Worm (Caenorhabditis elegans) whole organism, mixed stage, embryonic: ENCODE results near the gene gas-1.

ENCODE experiments used
- M03D4.4 ChIP-seq: sonication (generic microtip); optimal IDR thresholded peaks from 2 replicates; lab custom pipeline; 2017; ENCODE audit warnings: mild to moderate bottlenecking, missing genetic modification characterization, missing compliant biosample characterization
- blmp-1 ChIP-seq: fragments of 150-350 bp; optimal IDR thresholded peaks from 2 replicates; lab custom pipeline; 2014; ENCODE audit warnings: missing biosample characterization, missing genetic modification characterization
- ceh-43 ChIP-seq: fragments of 200-800 bp; sonication (Bioruptor generic); optimal IDR thresholded peaks from 2 replicates; lab custom pipeline; 2018; ENCODE audit warnings: mild to moderate bottlenecking, missing genetic modification characterization, moderate library complexity, missing compliant biosample characterization
- ces-1 ChIP-seq: fragments of 150-350 bp; optimal IDR thresholded peaks from 2 replicates; lab custom pipeline; 2014; ENCODE audit warnings: missing biosample characterization, missing genetic modification reagents, missing genetic modification characterization
- cnd-1 ChIP-seq: fragments of 200-800 bp; sonication (Bioruptor generic); optimal IDR thresholded peaks from 2 replicates; lab custom pipeline; 2018; ENCODE audit warnings: mild to moderate bottlenecking, missing genetic modification characterization, missing compliant biosample characterization
- drap-1 ChIP-seq: fragments of 200-800 bp; sonication (Bioruptor generic); optimal IDR thresholded peaks from 3 replicates; lab custom pipeline; 2018; ENCODE audit warnings: mild to moderate bottlenecking, missing genetic modification characterization, missing compliant biosample characterization
- elt-3 ChIP-seq: fragments of 150-350 bp; optimal IDR thresholded peaks from 2 replicates; lab custom pipeline; 2014; ENCODE audit warnings: missing biosample characterization, missing genetic modification characterization
- flh-1 ChIP-seq: fragments of 200-800 bp; sonication (Bioruptor generic); optimal IDR thresholded peaks from 2 replicates; lab custom pipeline; 2018; ENCODE audit warnings: mild to moderate bottlenecking, missing genetic modification characterization, moderate library complexity, missing compliant biosample characterization
- ham-2 ChIP-seq: fragments of 200-800 bp; sonication (Bioruptor generic); optimal IDR thresholded peaks from 2 replicates; lab custom pipeline; 2018; ENCODE audit warnings: mild to moderate bottlenecking, missing genetic modification characterization, missing compliant biosample characterization
- hlh-1 ChIP-seq: fragments of 150-350 bp; optimal IDR thresholded peaks from 2 replicates; lab custom pipeline; 2014; ENCODE audit warnings: missing biosample characterization, missing genetic modification reagents, missing genetic modification characterization
- lin-13 ChIP-seq: fragments of 150-350 bp; optimal IDR thresholded peaks from 2 replicates; lab custom pipeline; 2014; ENCODE audit warnings: missing biosample characterization, missing genetic modification characterization
- lin-32 ChIP-seq: fragments of 200-800 bp; sonication (Bioruptor generic); optimal IDR thresholded peaks from 2 replicates; lab custom pipeline; 2018; ENCODE audit warnings: mild to moderate bottlenecking, missing genetic modification characterization, missing compliant biosample characterization
- mab-5 ChIP-seq: fragments of 150-350 bp; optimal IDR thresholded peaks from 2 replicates; lab custom pipeline; 2014; ENCODE audit warnings: missing biosample characterization, missing genetic modification characterization
- mls-2 ChIP-seq: sonication (generic microtip); optimal IDR thresholded peaks from 2 replicates; lab custom pipeline; 2016; ENCODE audit warnings: mild to moderate bottlenecking, missing genetic modification characterization, moderate library complexity, missing compliant biosample characterization
- nhr-2 ChIP-seq: fragments of 150-350 bp; optimal IDR thresholded peaks from 2 replicates; lab custom pipeline; 2014; ENCODE audit warnings: missing biosample characterization, missing genetic modification characterization
- nhr-237 ChIP-seq: fragments of 150-350 bp; optimal IDR thresholded peaks from 2 replicates; lab custom pipeline; 2014; ENCODE audit warnings: missing biosample characterization, missing genetic modification characterization
- nhr-28 ChIP-seq: fragments of 150-350 bp; optimal IDR thresholded peaks from 2 replicates; lab custom pipeline; 2014; ENCODE audit warnings: missing biosample characterization, missing genetic modification characterization
- nhr-76 ChIP-seq: sonication (generic microtip); optimal IDR thresholded peaks from 2 replicates; lab custom pipeline; 2017; ENCODE audit warnings: missing biosample characterization, missing genetic modification characterization
- sem-2 ChIP-seq: fragments of 200-800 bp; sonication (Bioruptor generic); optimal IDR thresholded peaks from 2 replicates; lab custom pipeline; 2018; ENCODE audit warnings: mild to moderate bottlenecking, missing genetic modification characterization, missing compliant biosample characterization
- unc-120 ChIP-seq: sonication (generic microtip); optimal IDR thresholded peaks from 2 replicates; lab custom pipeline; 2017; ENCODE audit warnings: missing genetic modification characterization, missing compliant biosample characterization; ENCODE audit not compliant: poor library complexity, severe bottlenecking
- unc-39 ChIP-seq: fragments of 150-350 bp; optimal IDR thresholded peaks from 2 replicates; lab custom pipeline; 2014; ENCODE audit warnings: missing biosample characterization, missing genetic modification characterization
- zip-8 ChIP-seq: fragments of 150-350 bp; optimal IDR thresholded peaks from 2 replicates; lab custom pipeline; 2014; ENCODE audit warnings: missing biosample characterization, missing genetic modification characterization
- ztf-11 ChIP-seq: fragments of 150-350 bp; optimal IDR thresholded peaks from 2 replicates; lab custom pipeline; 2014; ENCODE audit warnings: missing biosample characterization, missing genetic modification characterization

The gas-1 gene

ce11 chrX:15547896-15548295, 42.3 kb downstream of the gas-1 start:
- TF ChIP-seq nhr-76 (tag; lab: Kevin White, UChicago) (no peak), cnd-1 (tag; lab: Kevin White, UChicago) (no peak), ces-1 (GFP tag; lab: Kevin White, UChicago) (peak; percentile 93), lin-32 (no peak)

- TF ChIP-seq unc-39 (tag; lab: Kevin White, UChicago) (no peak), ceh-43 (GFP tag; lab: Kevin White, UChicago) (no peak), drap-1 (no peak), ces-1 (GFP tag; lab: Kevin White, UChicago) (no peak), nhr-76 (tag; lab: Kevin White, UChicago) (no peak), ham-2 (no peak), zip-8 (tag; lab: Kevin White, UChicago) (no peak), lin-13 (tag; lab: Kevin White, UChicago) (no peak), lin-32 (no peak), elt-3 (tag; lab: Kevin White, UChicago) (no peak), nhr-2 (no peak), blmp-1 (no peak), unc-120 (tag; lab: Kevin White, UChicago) (no peak), nhr-28 (no peak), cnd-1 (tag; lab: Kevin White, UChicago) (no peak), ztf-11 (tag; lab: Kevin White, UChicago) (no peak), hlh-1 (no peak)
Measured at ce11 chrX:15546943-15547342, 43.3 kb downstream of the gas-1 start.

- TF ChIP-seq nhr-76 (tag; lab: Kevin White, UChicago) = no peak
- TF ChIP-seq hlh-1 = no peak
- no peak for TF ChIP-seq elt-3 (tag; lab: Kevin White, UChicago)
Measured at ce11 chrX:15545485-15545884, 44.7 kb downstream of the gas-1 start.

- TF ChIP-seq zip-8 (tag; lab: Kevin White, UChicago) (peak; percentile 27), ztf-11 (tag; lab: Kevin White, UChicago) (no peak)
Measured at ce11 chrX:15544671-15545070, 45.5 kb downstream of the gas-1 start.

ce11 chrX:15541437-15541836, 48.8 kb downstream of the gas-1 start:
- TF ChIP-seq unc-39 (tag; lab: Kevin White, UChicago) (no peak), nhr-2 (no peak)

- TF ChIP-seq mls-2 (tag; lab: Kevin White, UChicago) = no peak
- TF ChIP-seq M03D4.4 (tag; lab: Kevin White, UChicago) = no peak
- no peak for TF ChIP-seq mab-5 (tag; lab: Kevin White, UChicago)
- TF ChIP-seq nhr-2 = no peak
- no peak for TF ChIP-seq ces-1 (GFP tag; lab: Kevin White, UChicago)
- no peak for TF ChIP-seq flh-1
- TF ChIP-seq nhr-237 (tag; lab: Kevin White, UChicago) = no peak
- no peak for TF ChIP-seq hlh-1
- no peak for TF ChIP-seq ceh-43 (GFP tag; lab: Kevin White, UChicago)
Measured at ce11 chrX:15539299-15539698, 50.9 kb downstream of the gas-1 start.

ce11 chrX:15537362-15537761, 52.8 kb downstream of the gas-1 start, which contains the start of the genes olrn-1 and C02C6.14:
TSS of gene olrn-1 (plus strand) at chrX:15537662.
TSS of gene C02C6.14 (plus strand) at chrX:15537665.
- no peak for TF ChIP-seq nhr-237 (tag; lab: Kevin White, UChicago)
- TF ChIP-seq elt-3 (tag; lab: Kevin White, UChicago) = no peak
- no peak for TF ChIP-seq zip-8 (tag; lab: Kevin White, UChicago)
- TF ChIP-seq drap-1 = no peak
- TF ChIP-seq ces-1 (GFP tag; lab: Kevin White, UChicago) = no peak
- no peak for TF ChIP-seq nhr-76 (tag; lab: Kevin White, UChicago)
- no peak for TF ChIP-seq unc-120 (tag; lab: Kevin White, UChicago)
- no peak for TF ChIP-seq sem-2 (GFP tag; lab: Kevin White, UChicago)
- TF ChIP-seq, all 35 proteins: peak for 0
